Fruit fly (Drosophila melanogaster): ENCODE results near the gene CG9555.

DNA sequence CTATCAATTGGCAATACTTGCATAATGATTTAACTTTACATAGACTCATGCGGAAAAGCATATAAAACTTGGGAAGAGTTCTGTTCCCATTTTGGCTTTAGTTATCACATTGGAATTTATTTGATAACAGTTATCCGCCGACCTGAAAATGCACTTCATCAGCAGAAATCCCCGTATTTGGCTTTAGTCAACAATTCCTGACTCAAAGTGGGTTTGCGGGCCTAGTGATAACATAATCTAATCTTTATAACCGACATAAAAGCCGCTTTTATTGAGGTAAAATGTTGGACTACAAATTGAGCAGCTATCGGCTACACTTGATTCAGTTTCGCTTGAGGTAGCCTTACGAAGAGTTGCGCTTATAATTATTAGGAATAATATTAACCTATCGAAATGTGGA is 18.7 kb downstream of the CG9555 start, which contains the start of gene CG9568:
- TF ChIP-seq Myc (optimal IDR thresholded peaks at IDR 0.05), result no peak
- TF ChIP-seq h (optimal IDR thresholded peaks at IDR 0.05), result no peak
- no peak for TF ChIP-seq ttk (optimal IDR thresholded peaks at IDR 0.05)

All from Kc167 (cell line).